Worm (Caenorhabditis elegans) whole organism, L4 larva: Measurements from ENCODE around the gene tmem-184.

Experiments used
- F26F4.8 ChIP-seq: fragments of 200-800 bp; sonication (Bioruptor generic); conservative IDR thresholded peaks from 2 replicates; pipeline ENCODE4 v1.3.6; 2022; ENCODE audit warnings: missing genetic modification characterization, missing compliant biosample characterization
- F37D6.2 ChIP-seq: sonication (generic microtip); optimal IDR thresholded peaks from 2 replicates; lab custom pipeline; 2016; ENCODE audit warnings: mild to moderate bottlenecking, missing genetic modification characterization, missing compliant biosample characterization
- F44E2.7 ChIP-seq: fragments of 200-800 bp; sonication (Bioruptor generic); IDR thresholded peaks from 2 replicates; pipeline ENCODE4 v2.1.2; 2022; ENCODE audit warnings: missing genetic modification characterization, missing compliant biosample characterization
- Y5F2A.4 ChIP-seq: fragments of 200-800 bp; sonication (Bioruptor generic); optimal IDR thresholded peaks from 2 replicates; lab custom pipeline; 2018; ENCODE audit warnings: mild to moderate bottlenecking, missing genetic modification characterization, missing compliant biosample characterization
- Y75B8A.6 ChIP-seq: fragments of 200-800 bp; sonication (Bioruptor generic); IDR thresholded peaks from 2 replicates; pipeline ENCODE4 v1.3.6; 2022; ENCODE audit warnings: missing genetic modification reagents, missing genetic modification characterization, missing compliant biosample characterization
- ZK337.2 ChIP-seq: fragments of 200-800 bp; sonication (Bioruptor generic); IDR thresholded peaks from 2 replicates; pipeline ENCODE4 v1.3.6; 2022; ENCODE audit warnings: missing genetic modification reagents, missing genetic modification characterization, missing compliant biosample characterization
- aha-1 ChIP-seq: fragments of 150-350 bp; peaks from one replicate; lab custom pipeline; 2014; ENCODE audit warnings: missing biosample characterization, missing genetic modification characterization
- ama-1 ChIP-seq: fragments of 150-350 bp; optimal IDR thresholded peaks from 2 replicates; lab custom pipeline; 2014; ENCODE audit warnings: inconsistent platforms, mixed read lengths
- ceh-20 ChIP-seq: fragments of 200-800 bp; sonication (Bioruptor generic); IDR thresholded peaks from 2 replicates; pipeline ENCODE4 v1.3.6; 2022; ENCODE audit warnings: missing genetic modification reagents, missing genetic modification characterization, missing compliant biosample characterization
- daf-16 ChIP-seq, 3 experiments: sonication (generic microtip); optimal IDR thresholded peaks; 2 replicates each; lab custom pipeline; 2016 to 2017; ENCODE audit warnings: missing genetic modification characterization in 3 of 3, missing genetic modification reagents in 3 of 3, mild to moderate bottlenecking in 2 of 3, missing compliant biosample characterization in 2 of 3, missing biosample characterization in 1 of 3, moderate library complexity in 1 of 3
- dmd-6 ChIP-seq: fragments of 200-800 bp; sonication (Bioruptor generic); IDR thresholded peaks from 2 replicates; pipeline ENCODE4 v1.3.6; 2022; ENCODE audit warnings: missing genetic modification reagents, missing genetic modification characterization, missing compliant biosample characterization
- dmd-8 ChIP-seq: fragments of 200-800 bp; sonication (Bioruptor generic); IDR thresholded peaks from 2 replicates; pipeline ENCODE4 v1.3.6; 2022; ENCODE audit warnings: missing genetic modification characterization, missing compliant biosample characterization
- duxl-1 ChIP-seq: sonication (generic microtip); optimal IDR thresholded peaks from 2 replicates; lab custom pipeline; 2016; ENCODE audit warnings: mild to moderate bottlenecking, missing genetic modification characterization, moderate library complexity, missing compliant biosample characterization; ENCODE audit not compliant: poor library complexity
- dve-1 ChIP-seq: sonication (generic microtip); optimal IDR thresholded peaks from 2 replicates; lab custom pipeline; 2017; ENCODE audit warnings: antibody characterized with exemption, mild to moderate bottlenecking, missing genetic modification characterization, missing compliant biosample characterization; ENCODE audit not compliant: insufficient read depth
- egl-27 ChIP-seq: sonication (generic microtip); optimal IDR thresholded peaks from 3 replicates; lab custom pipeline; 2017; ENCODE audit warnings: missing biosample characterization, missing genetic modification reagents, missing genetic modification characterization
- egl-43 ChIP-seq: fragments of 200-800 bp; sonication (Bioruptor generic); IDR thresholded peaks from 2 replicates; pipeline ENCODE4 v1.3.6; 2022; ENCODE audit warnings: missing genetic modification reagents, missing genetic modification characterization, missing compliant biosample characterization
- fos-1 ChIP-seq: fragments of 150-350 bp; optimal IDR thresholded peaks from 2 replicates; lab custom pipeline; 2014; ENCODE audit warnings: missing biosample characterization, missing genetic modification characterization
- hif-1 ChIP-seq, 2 experiments: sonication (generic microtip); optimal IDR thresholded peaks; 2 replicates each; lab custom pipeline; 2016 to 2017; ENCODE audit warnings: missing compliant biosample characterization in 2 of 2, missing genetic modification characterization in 2 of 2, missing genetic modification reagents in 2 of 2, missing genotype in 2 of 2, mild to moderate bottlenecking in 1 of 2
- hlh-11 ChIP-seq: fragments of 200-800 bp; sonication (Bioruptor generic); optimal IDR thresholded peaks from 2 replicates; lab custom pipeline; 2018; ENCODE audit warnings: mild to moderate bottlenecking, missing genetic modification characterization, missing compliant biosample characterization
- hlh-30 ChIP-seq: sonication (generic microtip); optimal IDR thresholded peaks from 2 replicates; lab custom pipeline; 2017; ENCODE audit warnings: antibody characterized with exemption, mild to moderate bottlenecking, missing genetic modification characterization, missing compliant biosample characterization; ENCODE audit not compliant: insufficient read depth
- hmg-1.1 ChIP-seq: fragments of 200-800 bp; sonication (Bioruptor generic); IDR thresholded peaks from 2 replicates; pipeline ENCODE4 v1.3.6; 2022; ENCODE audit warnings: missing genetic modification reagents, missing genetic modification characterization, missing compliant biosample characterization
- lin-13 ChIP-seq: fragments of 150-350 bp; optimal IDR thresholded peaks from 2 replicates; lab custom pipeline; 2014; ENCODE audit warnings: missing biosample characterization, missing genetic modification reagents, missing genetic modification characterization
- lir-3 ChIP-seq: sonication (generic microtip); optimal IDR thresholded peaks from 2 replicates; lab custom pipeline; 2016; ENCODE audit warnings: mild to moderate bottlenecking, missing genetic modification characterization, missing compliant biosample characterization
- mdl-1 ChIP-seq, 2 experiments: fragments of 150-350 bp in 1 of 2; sonication (generic microtip) in 1 of 2; optimal IDR thresholded peaks; 2 replicates each; lab custom pipeline; 2014 to 2017; ENCODE audit warnings: missing biosample characterization in 2 of 2, missing genetic modification characterization in 2 of 2
- mdt-29 ChIP-seq: fragments of 200-800 bp; sonication (Bioruptor generic); IDR thresholded peaks from 2 replicates; pipeline ENCODE4 v1.3.6; 2022; ENCODE audit warnings: missing genetic modification reagents, missing genetic modification characterization, missing compliant biosample characterization
- nhr-25 ChIP-seq: sonication (generic microtip); optimal IDR thresholded peaks from 2 replicates; lab custom pipeline; 2017; ENCODE audit warnings: missing genetic modification characterization, mild to moderate bottlenecking, missing compliant biosample characterization, antibody characterized with exemption, moderate library complexity, borderline replicate concordance; ENCODE audit not compliant: insufficient read depth
- nhr-28 ChIP-seq: fragments of 150-350 bp; optimal IDR thresholded peaks from 2 replicates; lab custom pipeline; 2014; ENCODE audit warnings: missing biosample characterization, missing genetic modification characterization
- pqm-1 ChIP-seq: sonication (generic microtip); optimal IDR thresholded peaks from 2 replicates; lab custom pipeline; 2017; ENCODE audit warnings: missing biosample characterization, missing genetic modification characterization
- unc-62 ChIP-seq, 3 experiments: fragments of 150-350 bp in 1 of 3; sonication (generic microtip); optimal IDR thresholded peaks in 2 of 3; peaks in 1 of 3; 1 replicate in 1 of 3; 2 replicates in 2 of 3; lab custom pipeline; 2014 to 2017; ENCODE audit warnings: missing biosample characterization in 3 of 3, missing genetic modification characterization in 3 of 3, missing genetic modification reagents in 3 of 3, missing genotype in 1 of 3
- zfp-2 ChIP-seq: sonication (generic microtip); optimal IDR thresholded peaks from 2 replicates; lab custom pipeline; 2016; ENCODE audit warnings: mild to moderate bottlenecking, missing genetic modification characterization, missing compliant biosample characterization
- zip-11 ChIP-seq: fragments of 200-800 bp; sonication (Bioruptor generic); IDR thresholded peaks from 2 replicates; pipeline ENCODE4 v1.3.6; 2022; ENCODE audit warnings: missing genetic modification characterization, missing compliant biosample characterization

tmem-184 gene

ce11 chrX:14740019-14740418 is 33.4 kb upstream of the tmem-184 start, which contains the start of gene C05G5.1:
Gene C05G5.1, minus strand, starts transcription at chrX:14740119.
- TF ChIP-seq mdl-1 (tag; optimal IDR thresholded peaks at IDR 0.05; lab: Kevin White, UChicago), result peak in 1 of 2 experiments; percentile 47
- no peak for TF ChIP-seq lin-13
- no peak for TF ChIP-seq ama-1
- TF ChIP-seq ZK337.2, result no peak
- no peak for TF ChIP-seq Y5F2A.4 (GFP tag; lab: Kevin White, UChicago)
- TF ChIP-seq F37D6.2, result no peak
- TF ChIP-seq hlh-30 (tag; lab: Kevin White, UChicago), result peak; percentile 9
- no peak for TF ChIP-seq hlh-11 (tag; lab: Kevin White, UChicago)
- no peak for TF ChIP-seq F44E2.7 (GFP tag; lab: Robert Waterston, UW)
- TF ChIP-seq F26F4.8 (GFP tag; lab: Robert Waterston, UW), result no peak
- TF ChIP-seq hif-1 (tag; optimal IDR thresholded peaks at IDR 0.05; lab: Kevin White, UChicago), result no peak
- peak; percentile 44 for TF ChIP-seq nhr-28

ce11 chrX:14739466-14739865 is 32.8 kb upstream of the tmem-184 start:
- no peak for TF ChIP-seq hmg-1.1 (GFP tag; lab: Robert Waterston, UW)
- peak; percentile 9 for TF ChIP-seq pqm-1
- TF ChIP-seq egl-43 (GFP tag; lab: Robert Waterston, UW), result no peak
- TF ChIP-seq nhr-28, result peak; percentile 5
- no peak for TF ChIP-seq nhr-25
- no peak for TF ChIP-seq aha-1
- TF ChIP-seq egl-27 (tag; lab: Kevin White, UChicago), result no peak
- no peak for TF ChIP-seq daf-16 (GFP tag; optimal IDR thresholded peaks at IDR 0.05; lab: Kevin White, UChicago)
- peak; percentile 35 for TF ChIP-seq daf-16 (tag; optimal IDR thresholded peaks at IDR 0.05; lab: Kevin White, UChicago)

- peak; percentile 91 for TF ChIP-seq aha-1
- peak in 1 of 2 experiments; percentile 50 for TF ChIP-seq unc-62 (GFP tag; optimal IDR thresholded peaks at IDR 0.05 in 1 of 2; lab: Kevin White, UChicago)
- TF ChIP-seq unc-62 (tag; optimal IDR thresholded peaks at IDR 0.05; lab: Kevin White, UChicago), result no peak
- no peak for TF ChIP-seq fos-1 (tag; lab: Kevin White, UChicago)
Observed at ce11 chrX:14737623-14738022, 31.0 kb upstream of the tmem-184 start.

ce11 chrX:14736955-14737621 is 30.4 kb upstream of the tmem-184 start:
- TF ChIP-seq zip-11 (GFP tag; lab: Robert Waterston, UW) (no peak), duxl-1 (tag; lab: Kevin White, UChicago) (no peak), mdl-1 (tag; optimal IDR thresholded peaks at IDR 0.05; lab: Kevin White, UChicago) (peak in 1 of 2 experiments; percentile 5), zfp-2 (no peak), ceh-20 (GFP tag; lab: Robert Waterston, UW) (peak; percentile 57; the same call in 1 of the 2 replicates), pqm-1 (peak; percentile 24), hlh-30 (tag; lab: Kevin White, UChicago) (peak; percentile 28), Y75B8A.6 (GFP tag; lab: Robert Waterston, UW) (no peak), dmd-8 (GFP tag; lab: Robert Waterston, UW) (no peak), dmd-6 (peak; percentile 13; the same call in 1 of the 2 replicates), unc-62 (GFP tag; optimal IDR thresholded peaks at IDR 0.05 in 1 of 2; lab: Kevin White, UChicago) (peak in 1 of 2 experiments; percentile 58), unc-62 (tag; optimal IDR thresholded peaks at IDR 0.05; lab: Kevin White, UChicago) (no peak), dve-1 (tag; lab: Kevin White, UChicago) (peak; percentile 6), nhr-28 (no peak), mdt-29 (GFP tag; lab: Robert Waterston, UW) (no peak), lir-3 (tag; lab: Kevin White, UChicago) (no peak), F44E2.7 (GFP tag; lab: Robert Waterston, UW) (0 out of 2 replicates have a peak, but pooled peaks have one; percentile 14)
- TF ChIP-seq, all 104 proteins: peak for 8
